Fruit fly (Drosophila melanogaster): Measurements from ENCODE around the gene CG32269.

CG32269 gene

DNA sequence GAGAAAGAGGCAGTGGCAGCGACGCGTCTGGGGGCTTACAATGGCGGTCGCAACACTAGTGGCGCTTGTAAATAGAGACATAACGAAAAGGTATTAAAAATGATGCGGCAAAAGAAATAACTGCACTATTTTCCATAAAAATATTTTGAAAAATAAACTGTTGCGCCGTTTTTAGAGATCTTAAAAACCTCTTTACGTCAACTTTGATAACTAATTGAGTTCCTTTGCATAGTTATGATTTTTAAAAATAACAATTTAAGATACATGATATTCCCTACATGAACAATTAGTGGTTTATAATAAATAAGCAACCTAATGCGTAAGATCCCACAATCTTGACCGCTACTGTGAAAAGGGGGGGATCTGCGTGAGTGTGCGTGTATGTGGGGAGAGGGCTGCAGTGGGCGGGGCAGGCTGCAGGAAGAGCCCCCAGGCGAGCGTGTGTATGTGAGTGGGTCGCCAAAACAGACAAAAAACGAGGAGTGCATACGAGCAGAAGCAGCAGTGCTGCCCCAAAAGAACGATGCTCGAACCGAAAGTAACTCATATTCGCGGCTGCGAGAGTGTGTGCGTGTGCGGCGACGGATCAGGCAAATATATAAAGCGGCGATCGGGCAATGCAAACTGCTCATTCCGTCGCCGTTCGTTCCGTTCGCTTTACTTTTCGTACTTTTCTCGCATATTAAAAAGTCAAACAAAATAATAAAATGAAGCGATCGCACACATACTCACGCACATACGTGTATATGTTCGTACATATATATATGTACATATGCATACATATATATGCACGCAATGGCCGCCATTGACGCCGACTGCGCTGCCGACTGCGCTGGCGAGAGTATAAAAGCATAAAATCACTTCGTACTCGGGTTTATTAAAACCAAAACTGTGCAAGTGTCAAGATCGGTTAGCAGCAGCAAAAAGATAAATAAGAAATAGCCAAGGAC, 40.2 kb upstream of the CG32269 start (continued):
- TF ChIP-seq odd (GFP tag; optimal IDR thresholded peaks at IDR 0.05) (peak; percentile 25), gt (GFP tag; IDR thresholded peaks at IDR 0.05) (no peak), Drgx (GFP tag; IDR thresholded peaks at IDR 0.05) (peak; percentile 79), mld (GFP tag; IDR thresholded peaks at IDR 0.05; ENCODE audit: partially characterized antibody) (no peak), mirr (GFP tag; optimal IDR thresholded peaks at IDR 0.05) (no peak), CG4282 (GFP tag; optimal IDR thresholded peaks at IDR 0.05) (no peak), dm (GFP tag; optimal IDR thresholded peaks at IDR 0.05) (no peak), GATAe (GFP tag; conservative IDR thresholded peaks at IDR 0.05) (no peak), Sox100B (GFP tag; optimal IDR thresholded peaks at IDR 0.05) (peak; percentile 68), Poxn (GFP tag; IDR thresholded peaks at IDR 0.05) (no peak), CG14667 (GFP tag; IDR thresholded peaks at IDR 0.05) (0 out of 2 replicates have a peak, but pooled peaks have one; percentile 12), CG32772 (GFP tag; IDR thresholded peaks at IDR 0.05) (no peak), CG17361 (GFP tag; IDR thresholded peaks at IDR 0.05) (peak; percentile 37; the same call in 1 of the 3 replicates), corto (GFP tag; optimal IDR thresholded peaks at IDR 0.05) (peak; percentile 99), CG13123 (GFP tag; optimal IDR thresholded peaks at IDR 0.05) (no peak), CG11696 (GFP tag; IDR thresholded peaks at IDR 0.05) (peak; percentile 61; the same call in 1 of the 2 replicates), scrt (GFP tag; optimal IDR thresholded peaks at IDR 0.05) (no peak), CG15696 (tag; optimal IDR thresholded peaks at IDR 0.05) (no peak), CG2116 (GFP tag; optimal IDR thresholded peaks at IDR 0.05) (no peak), vvl (GFP tag; IDR thresholded peaks at IDR 0.05) (no peak), HLH54F (GFP tag; optimal IDR thresholded peaks at IDR 0.05) (peak; percentile 23), Optix (GFP tag; IDR thresholded peaks at IDR 0.05) (no peak), CG30431 (GFP tag; optimal IDR thresholded peaks at IDR 0.05) (peak; percentile 41), CG8388 (GFP tag; optimal IDR thresholded peaks at IDR 0.05) (no peak), CG3847 (GFP tag; IDR thresholded peaks at IDR 0.05) (no peak), wdn (GFP tag; IDR thresholded peaks at IDR 0.05) (no peak), ewg (GFP tag; optimal IDR thresholded peaks at IDR 0.05) (peak; percentile 51), zfh2 (GFP tag; optimal IDR thresholded peaks at IDR 0.05) (no peak), Fer3 (tag; optimal IDR thresholded peaks at IDR 0.05) (no peak), kah (GFP tag; optimal IDR thresholded peaks at IDR 0.05) (no peak), luna (GFP tag; optimal IDR thresholded peaks at IDR 0.05) (no peak), lilli (GFP tag; optimal IDR thresholded peaks at IDR 0.05) (peak; percentile 55), CG3407 (GFP tag; optimal IDR thresholded peaks at IDR 0.05) (no peak), CG6683 (GFP tag; optimal IDR thresholded peaks at IDR 0.05) (no peak), slp2 (GFP tag; optimal IDR thresholded peaks at IDR 0.05) (no peak), Mrtf (GFP tag; IDR thresholded peaks at IDR 0.05) (no peak), gem (tag; optimal IDR thresholded peaks at IDR 0.05) (peak; percentile 45), CG13287 (GFP tag; IDR thresholded peaks at IDR 0.05; ENCODE audit: partially characterized antibody) (no peak), her (GFP tag; optimal IDR thresholded peaks at IDR 0.05) (no peak), MTF-1 (GFP tag; optimal IDR thresholded peaks at IDR 0.05; ENCODE audit: borderline replicate concordance) (no peak), CG1832 (GFP tag; optimal IDR thresholded peaks at IDR 0.05) (no peak), H15 (GFP tag; IDR thresholded peaks at IDR 0.05) (no peak), CG30020 (tag; optimal IDR thresholded peaks at IDR 0.05) (no peak), Antp (GFP tag; optimal IDR thresholded peaks at IDR 0.05) (no peak), CG6175 (GFP tag; IDR thresholded peaks at IDR 0.05) (no peak), Bdp1 (GFP tag; optimal IDR thresholded peaks at IDR 0.05) (no peak), CG10209 (GFP tag; optimal IDR thresholded peaks at IDR 0.05) (peak; percentile 46), MBD-R2 (GFP tag; IDR thresholded peaks at IDR 0.05) (no peak), hth (optimal IDR thresholded peaks at IDR 0.05) (no peak), Mes4 (GFP tag; optimal IDR thresholded peaks at IDR 0.05) (no peak)
